Fruit fly (Drosophila melanogaster) ovary, adult (tissue): ENCODE measurements around the gene zetaCOP.

Experiments
- CG17801 ChIP-seq: fragments of 200-800 bp; optimal IDR thresholded peaks from 2 replicates; lab custom pipeline; 2019; ENCODE audit warnings: missing biosample characterization, mild to moderate bottlenecking, missing genetic modification characterization, moderate library complexity; ENCODE audit not compliant: partially characterized antibody

zetaCOP gene

DNA sequence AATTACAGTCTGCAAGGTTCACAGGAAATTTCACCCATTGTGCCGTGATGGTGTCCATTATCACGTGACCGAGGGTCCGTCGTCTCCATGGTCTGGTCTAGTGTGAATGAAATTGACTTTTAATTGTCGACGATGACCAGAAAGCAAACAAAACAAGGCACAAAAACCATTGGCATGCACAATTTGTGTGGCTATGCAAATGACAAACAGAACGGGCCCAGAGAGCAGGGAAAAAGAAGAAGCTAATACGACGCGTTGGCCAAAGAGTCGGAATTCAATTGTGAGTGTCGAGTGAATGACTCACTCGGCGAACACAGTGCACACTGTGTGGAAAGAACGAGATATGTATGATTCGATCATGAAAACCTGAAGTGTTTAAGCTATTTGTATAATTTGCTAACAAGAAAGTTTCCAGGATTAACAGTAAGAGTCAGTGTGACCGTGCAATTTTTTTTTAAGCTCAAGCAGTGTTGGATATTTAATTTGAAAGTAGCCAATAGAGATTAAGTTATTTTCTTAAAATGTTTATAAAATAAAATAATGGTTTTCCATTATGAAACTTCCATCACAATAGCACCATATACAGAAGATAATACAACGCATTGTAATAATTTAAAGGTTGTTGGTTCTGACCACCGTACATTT is 37.7 kb downstream of the zetaCOP start:
- no peak for TF ChIP-seq CG17801 (GFP tag; lab: Kevin White, UChicago)

DNA sequence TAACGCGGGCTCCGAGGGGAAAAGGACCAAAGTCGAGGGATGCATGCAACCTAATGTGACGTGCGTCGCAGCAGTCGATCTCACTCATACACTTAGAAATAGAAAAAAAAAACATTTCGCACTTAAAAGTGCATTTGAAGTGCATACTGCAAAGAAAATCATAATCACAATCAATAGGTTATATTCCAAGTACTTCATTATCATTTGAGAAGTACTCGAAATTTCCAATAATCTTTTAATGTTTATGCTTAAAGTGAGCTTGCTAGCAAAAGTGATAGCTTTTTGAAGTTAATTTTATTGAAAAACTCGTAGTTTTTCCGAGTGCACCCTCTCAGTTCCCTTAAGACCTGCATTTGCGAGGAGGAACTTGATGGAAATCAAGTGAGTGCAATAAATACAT is 38.8 kb downstream of the zetaCOP start:
- TF ChIP-seq CG17801 (GFP tag; lab: Kevin White, UChicago), result no peak

DNA sequence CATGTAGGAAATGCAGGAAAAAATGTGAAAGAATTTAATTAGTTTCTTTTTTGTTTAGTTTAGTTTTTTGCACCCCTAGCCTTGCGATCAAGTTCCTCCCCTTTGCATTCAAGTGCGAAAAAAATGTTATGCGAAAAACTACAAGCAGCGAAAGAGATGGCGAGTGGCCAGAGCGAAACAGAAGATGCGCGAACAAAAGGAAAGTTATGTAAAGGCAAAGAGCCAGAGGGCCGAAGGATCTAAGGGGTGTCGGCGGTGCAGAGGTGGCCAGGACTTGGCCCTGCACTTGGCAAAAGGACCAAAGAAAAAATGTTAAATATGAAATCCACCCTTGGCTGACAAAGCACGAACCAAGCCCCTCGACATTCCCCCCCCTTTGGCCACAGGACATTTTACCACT is 39.3 kb downstream of the zetaCOP start:
- no peak for TF ChIP-seq CG17801 (GFP tag; lab: Kevin White, UChicago)

DNA sequence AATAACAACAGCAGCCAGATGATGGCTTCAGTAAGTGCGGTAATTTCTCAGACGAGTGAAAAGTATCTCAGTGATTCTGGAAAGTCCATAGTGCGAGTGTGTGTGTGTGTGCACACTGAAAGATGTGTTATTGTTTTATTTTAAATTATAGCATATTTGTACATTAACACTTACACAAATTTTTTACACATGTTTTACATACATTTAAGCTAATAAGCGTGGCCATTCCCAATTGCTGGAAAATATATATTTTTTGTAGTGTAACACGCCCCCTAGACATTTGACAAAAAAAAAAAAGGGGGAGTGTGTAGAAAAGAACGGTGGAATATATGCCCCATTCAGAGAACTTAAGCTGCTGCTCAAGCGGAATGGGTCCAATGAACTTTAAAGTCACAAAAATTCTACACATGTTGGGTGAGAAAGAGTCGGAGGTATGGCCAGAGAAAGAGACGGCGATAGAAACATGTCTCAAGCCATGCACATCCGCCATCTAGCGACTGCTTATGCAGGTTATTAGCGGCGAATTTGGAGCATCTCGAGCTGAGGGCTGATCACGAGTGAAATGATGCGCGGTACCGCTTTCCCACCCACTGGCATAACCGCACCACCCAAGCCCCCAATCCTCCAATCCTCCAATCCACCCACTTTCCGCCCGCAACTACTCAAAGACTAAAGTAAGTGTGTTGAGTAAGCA is 41.4 kb downstream of the zetaCOP start:
- no peak for TF ChIP-seq CG17801 (GFP tag; lab: Kevin White, UChicago)

DNA sequence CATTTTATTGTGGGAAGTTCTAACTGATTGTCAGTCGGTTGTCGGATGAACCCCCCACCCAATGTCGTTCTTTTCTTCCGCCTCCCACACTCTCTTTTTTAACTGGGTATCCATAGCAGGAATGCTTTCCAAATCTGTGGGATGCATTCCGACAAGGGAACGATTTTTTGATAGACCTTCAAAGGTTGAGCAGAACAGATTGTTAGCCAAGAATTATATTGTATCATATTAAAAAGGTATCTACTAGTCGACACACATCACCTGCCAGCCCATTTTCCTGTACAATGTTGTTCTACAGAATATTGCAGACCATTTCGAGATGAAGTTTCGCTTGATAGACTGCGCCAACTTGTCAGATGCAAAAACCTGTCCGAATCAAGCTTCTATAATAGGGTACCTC is 43.6 kb downstream of the zetaCOP start:
- TF ChIP-seq CG17801 (GFP tag; lab: Kevin White, UChicago), result no peak

DNA sequence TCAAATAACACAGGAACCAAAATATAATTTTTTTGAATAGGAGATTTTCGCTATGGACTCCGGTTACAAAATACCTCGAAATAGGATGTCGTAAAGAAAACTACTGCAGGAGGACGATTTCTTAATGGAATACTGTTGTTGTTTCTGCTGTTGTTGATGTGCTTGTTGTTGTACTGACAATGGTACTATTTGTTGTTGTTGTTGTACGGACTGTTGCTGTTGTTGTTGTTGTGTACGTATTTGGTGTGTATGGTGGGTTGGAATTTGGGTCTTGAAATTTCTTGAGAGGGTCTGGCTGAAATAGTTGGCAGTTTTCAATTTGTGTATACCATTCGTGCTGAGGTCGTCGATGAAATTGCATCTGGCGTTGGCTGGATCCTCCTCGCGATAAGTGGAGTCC is 47.2 kb downstream of the zetaCOP start:
- TF ChIP-seq CG17801 (GFP tag; lab: Kevin White, UChicago), result no peak
